Fruit fly (Drosophila melanogaster) whole organism, adult: Measurements from ENCODE around the gene CG44774.

Experiments
- CG7045 ChIP-seq: fragments of 200-800 bp; sonication (Bioruptor generic); optimal IDR thresholded peaks from 2 replicates; lab custom pipeline; 2017; ENCODE audit warnings: missing biosample characterization, mild to moderate bottlenecking, missing genetic modification characterization
- CG7101 ChIP-seq: fragments of 200-800 bp; sonication (Bioruptor generic); optimal IDR thresholded peaks from 2 replicates; lab custom pipeline; 2018; ENCODE audit warnings: missing biosample characterization, mild to moderate bottlenecking, missing genetic modification characterization, moderate library complexity
- kay ChIP-seq: fragments of 200-800 bp; sonication (Bioruptor generic); peaks from one replicate; lab custom pipeline; 2016; ENCODE audit warnings: missing biosample characterization, missing genetic modification characterization, borderline replicate concordance

DNA sequence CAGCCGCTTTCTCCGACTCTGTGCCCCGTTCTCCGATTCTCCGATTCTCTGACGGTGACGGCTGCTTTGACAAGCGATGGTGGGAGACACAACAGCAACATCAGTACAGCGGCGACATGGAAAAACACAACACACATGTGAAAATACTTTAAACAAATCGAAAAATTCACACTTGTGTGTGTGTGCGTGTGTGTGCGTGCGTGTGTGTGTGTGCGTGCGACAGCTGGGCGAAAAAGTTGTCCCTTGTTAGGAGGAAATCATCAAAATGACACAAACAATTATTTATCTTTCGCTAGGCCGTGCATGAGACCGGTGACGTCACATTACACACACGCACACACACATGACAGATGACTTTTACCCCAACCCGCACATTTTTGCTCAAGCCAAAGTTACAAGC, 41.0 kb downstream of the CG44774 start:
- no peak for TF ChIP-seq kay (GFP tag; lab: Kevin White, UChicago)
- no peak for TF ChIP-seq CG7045 (GFP tag; lab: Kevin White, UChicago)
- no peak for TF ChIP-seq CG7101 (tag; lab: Kevin White, UChicago)
